Fruit fly (Drosophila melanogaster) whole organism, embryonic: Measurements from ENCODE around the gene Miga.
A peak's percentile ranks its signal among the peaks of the same experiment; 100 is the strongest.

Source experiments
- BEAF-32 ChIP-seq: fragments of 200-800 bp; sonication (Bioruptor generic); optimal IDR thresholded peaks from 3 replicates; lab custom pipeline; 2017; ENCODE audit warnings: missing biosample characterization, missing genetic modification characterization, mild to moderate bottlenecking, moderate library complexity, missing genetic modification reagents
- CG10274 ChIP-seq: fragments of 200-800 bp; sonication (Bioruptor generic); optimal IDR thresholded peaks from 3 replicates; lab custom pipeline; 2017; ENCODE audit warnings: missing biosample characterization, mild to moderate bottlenecking, missing genetic modification characterization
- CG10979 ChIP-seq: fragments of 200-800 bp; sonication (Bioruptor generic); optimal IDR thresholded peaks from 2 replicates; lab custom pipeline; 2018; ENCODE audit warnings: missing biosample characterization, mild to moderate bottlenecking, missing genetic modification characterization, moderate library complexity
- CG11456 ChIP-seq: fragments of 200-800 bp; sonication (Bioruptor generic); IDR thresholded peaks from 3 replicates; pipeline ENCODE4 v1.3.6; 2022; ENCODE audit warnings: missing biosample characterization, missing genetic modification characterization
- CG13424 ChIP-seq: fragments of 200-800 bp; sonication (Bioruptor generic); optimal IDR thresholded peaks from 2 replicates; lab custom pipeline; 2019; ENCODE audit warnings: missing biosample characterization, mild to moderate bottlenecking, missing genetic modification characterization, moderate library complexity
- CG15479 ChIP-seq: fragments of 200-800 bp; sonication (Bioruptor generic); optimal IDR thresholded peaks from 3 replicates; lab custom pipeline; 2019; ENCODE audit warnings: missing biosample characterization, mild to moderate bottlenecking, missing genetic modification characterization, moderate library complexity
- CG15696 ChIP-seq: fragments of 200-800 bp; sonication (Bioruptor generic); optimal IDR thresholded peaks from 2 replicates; lab custom pipeline; 2019; ENCODE audit warnings: missing biosample characterization, mild to moderate bottlenecking, missing genetic modification characterization, moderate library complexity
- CG2678 ChIP-seq: fragments of 200-800 bp; sonication (Bioruptor generic); optimal IDR thresholded peaks from 3 replicates; lab custom pipeline; 2019; ENCODE audit warnings: missing biosample characterization, mild to moderate bottlenecking, missing genetic modification characterization, moderate library complexity
- CG30020 ChIP-seq: fragments of 200-800 bp; optimal IDR thresholded peaks from 2 replicates; lab custom pipeline; 2019; ENCODE audit warnings: missing biosample characterization, mild to moderate bottlenecking, missing genetic modification characterization, moderate library complexity
- CG30431 ChIP-seq: fragments of 200-800 bp; sonication (Bioruptor generic); optimal IDR thresholded peaks from 2 replicates; lab custom pipeline; 2017; ENCODE audit warnings: missing biosample characterization, missing genetic modification characterization
- CG4404 ChIP-seq: fragments of 200-800 bp; sonication (Bioruptor generic); IDR thresholded peaks from 2 replicates; pipeline ENCODE4 v1.3.6; 2022; ENCODE audit warnings: missing biosample characterization, missing genetic modification characterization
- CG5180 ChIP-seq: fragments of 200-800 bp; sonication (Bioruptor generic); optimal IDR thresholded peaks from 3 replicates; lab custom pipeline; 2017; ENCODE audit warnings: missing biosample characterization, missing genetic modification characterization, mild to moderate bottlenecking, moderate library complexity, missing genetic modification reagents
- CG6254 ChIP-seq: fragments of 200-800 bp; sonication (Bioruptor generic); optimal IDR thresholded peaks from 3 replicates; lab custom pipeline; 2017; ENCODE audit warnings: mild to moderate bottlenecking, missing biosample characterization, missing genetic modification reagents, missing genetic modification characterization
- CG7372 ChIP-seq: fragments of 200-800 bp; sonication (Bioruptor generic); IDR thresholded peaks from 2 replicates; pipeline ENCODE4 v1.3.6; 2022; ENCODE audit warnings: missing biosample characterization, missing genetic modification characterization
- CG8765 ChIP-seq: fragments of 200-800 bp; sonication (Bioruptor generic); IDR thresholded peaks from 2 replicates; pipeline ENCODE4 v1.3.6; 2022; ENCODE audit warnings: missing biosample characterization, missing genetic modification characterization
- D19B ChIP-seq: fragments of 200-800 bp; sonication (Bioruptor generic); optimal IDR thresholded peaks from 2 replicates; lab custom pipeline; 2017; ENCODE audit warnings: missing biosample characterization, mild to moderate bottlenecking, missing genetic modification characterization
- Eip74EF ChIP-seq, 2 experiments: fragments of 200-800 bp in 1 of 2; fragments of >200 bp in 1 of 2; sonication (Bioruptor generic) in 1 of 2; optimal IDR thresholded peaks; 2 replicates each; lab custom pipeline; 2017 to 2019; ENCODE audit warnings: missing biosample characterization in 2 of 2, missing genetic modification characterization in 2 of 2, mild to moderate bottlenecking in 1 of 2, moderate library complexity in 1 of 2
- Ets65A ChIP-seq: fragments of 200-800 bp; sonication (Bioruptor generic); peaks from one replicate; lab custom pipeline; 2016; ENCODE audit warnings: missing biosample characterization, missing genetic modification characterization
- HLH54F ChIP-seq: fragments of 200-800 bp; sonication (Bioruptor generic); optimal IDR thresholded peaks from 3 replicates; lab custom pipeline; 2016; ENCODE audit warnings: missing biosample characterization, missing genetic modification characterization
- Rx ChIP-seq: fragments of 200-800 bp; sonication (Bioruptor generic); IDR thresholded peaks from 2 replicates; pipeline ENCODE4 v1.3.6; 2022; ENCODE audit warnings: missing biosample characterization, missing genetic modification characterization
- Trl ChIP-seq, 3 experiments: fragments of >200 bp in 2 of 3; fragments of 200-800 bp in 1 of 3; sonication (Bioruptor generic) in 1 of 3; optimal IDR thresholded peaks; 2 replicates in 1 of 3; 3 replicates in 2 of 3; lab custom pipeline; 2016 to 2017; ENCODE audit warnings: missing biosample characterization in 1 of 3, missing genetic modification characterization in 1 of 3
- Xrp1 ChIP-seq: fragments of 200-800 bp; sonication (Bioruptor generic); IDR thresholded peaks from 2 replicates; pipeline ENCODE4 v1.3.6; 2022; ENCODE audit warnings: missing biosample characterization, missing genetic modification characterization
- ara ChIP-seq: fragments of 200-800 bp; sonication (Bioruptor generic); IDR thresholded peaks from 2 replicates; pipeline ENCODE4 v1.3.6; 2022; ENCODE audit warnings: missing biosample characterization, missing genetic modification characterization
- chm ChIP-seq: fragments of 200-800 bp; sonication (Bioruptor generic); IDR thresholded peaks from 2 replicates; pipeline ENCODE4 v1.3.6; 2022; ENCODE audit warnings: missing biosample characterization, missing genetic modification characterization
- croc ChIP-seq: fragments of 200-800 bp; sonication (Bioruptor generic); conservative IDR thresholded peaks from 3 replicates; pipeline ENCODE4 v1.3.6; 2022; ENCODE audit warnings: missing biosample characterization, missing genetic modification characterization
- dmrt11E ChIP-seq: fragments of 200-800 bp; sonication (Bioruptor generic); optimal IDR thresholded peaks from 3 replicates; lab custom pipeline; 2018; ENCODE audit warnings: missing biosample characterization, mild to moderate bottlenecking, missing genetic modification characterization, moderate library complexity
- fd102C ChIP-seq: fragments of 200-800 bp; sonication (Bioruptor generic); optimal IDR thresholded peaks from 2 replicates; lab custom pipeline; 2018; ENCODE audit warnings: missing biosample characterization, mild to moderate bottlenecking, missing genetic modification characterization, moderate library complexity
- gcm ChIP-seq: fragments of 200-800 bp; sonication (Bioruptor generic); optimal IDR thresholded peaks from 2 replicates; lab custom pipeline; 2019; ENCODE audit warnings: missing biosample characterization, mild to moderate bottlenecking, missing genetic modification characterization, moderate library complexity
- kay ChIP-seq: fragments of 200-800 bp; sonication (Bioruptor generic); optimal IDR thresholded peaks from 2 replicates; lab custom pipeline; 2016; ENCODE audit warnings: missing biosample characterization, missing genetic modification characterization
- lilli ChIP-seq: fragments of 200-800 bp; sonication (Bioruptor generic); optimal IDR thresholded peaks from 3 replicates; lab custom pipeline; 2016; ENCODE audit warnings: missing biosample characterization, missing genetic modification characterization
- pan ChIP-seq, 4 experiments: fragments of >200 bp in 3 of 4; fragments of 200-800 bp in 1 of 4; sonication (Bioruptor generic) in 1 of 4; optimal IDR thresholded peaks in 3 of 4; IDR thresholded peaks in 1 of 4; 2 replicates each; pipeline versions ENCODE4 v1.3.6 to Lab custom; 2017 to 2022; ENCODE audit warnings: missing biosample characterization in 2 of 4, missing genetic modification characterization in 2 of 4, mixed read lengths in 1 of 4
- phol ChIP-seq: fragments of 200-800 bp; sonication (Bioruptor generic); optimal IDR thresholded peaks from 3 replicates; lab custom pipeline; 2018; ENCODE audit warnings: missing biosample characterization, mild to moderate bottlenecking, missing genetic modification characterization, moderate library complexity
- prd ChIP-seq, 3 experiments: fragments of >200 bp in 2 of 3; fragments of 200-800 bp in 1 of 3; sonication (Bioruptor generic) in 1 of 3; optimal IDR thresholded peaks in 2 of 3; IDR thresholded peaks in 1 of 3; 2 replicates in 2 of 3; 3 replicates in 1 of 3; pipeline versions ENCODE4 v1.3.6 to Lab custom; 2017 to 2022; ENCODE audit warnings: missing biosample characterization in 1 of 3, missing genetic modification characterization in 1 of 3
- pzg ChIP-seq: fragments of 200-800 bp; sonication (Bioruptor generic); optimal IDR thresholded peaks from 3 replicates; lab custom pipeline; 2018; ENCODE audit warnings: missing biosample characterization, mild to moderate bottlenecking, missing genetic modification characterization, moderate library complexity
- sisA ChIP-seq: fragments of 200-800 bp; sonication (Bioruptor generic); IDR thresholded peaks from 2 replicates; pipeline ENCODE4 v1.3.6; 2022; ENCODE audit warnings: missing biosample characterization, missing genetic modification characterization
- stc ChIP-seq: fragments of 200-800 bp; sonication (Bioruptor generic); IDR thresholded peaks from 2 replicates; pipeline ENCODE4 v1.3.6; 2022; ENCODE audit warnings: missing biosample characterization, missing genetic modification characterization
- zfh1 ChIP-seq: fragments of 200-800 bp; sonication (Bioruptor generic); IDR thresholded peaks from 3 replicates; pipeline ENCODE4 v1.3.6; 2022; ENCODE audit warnings: missing biosample characterization, missing genetic modification characterization

Miga gene

DNA sequence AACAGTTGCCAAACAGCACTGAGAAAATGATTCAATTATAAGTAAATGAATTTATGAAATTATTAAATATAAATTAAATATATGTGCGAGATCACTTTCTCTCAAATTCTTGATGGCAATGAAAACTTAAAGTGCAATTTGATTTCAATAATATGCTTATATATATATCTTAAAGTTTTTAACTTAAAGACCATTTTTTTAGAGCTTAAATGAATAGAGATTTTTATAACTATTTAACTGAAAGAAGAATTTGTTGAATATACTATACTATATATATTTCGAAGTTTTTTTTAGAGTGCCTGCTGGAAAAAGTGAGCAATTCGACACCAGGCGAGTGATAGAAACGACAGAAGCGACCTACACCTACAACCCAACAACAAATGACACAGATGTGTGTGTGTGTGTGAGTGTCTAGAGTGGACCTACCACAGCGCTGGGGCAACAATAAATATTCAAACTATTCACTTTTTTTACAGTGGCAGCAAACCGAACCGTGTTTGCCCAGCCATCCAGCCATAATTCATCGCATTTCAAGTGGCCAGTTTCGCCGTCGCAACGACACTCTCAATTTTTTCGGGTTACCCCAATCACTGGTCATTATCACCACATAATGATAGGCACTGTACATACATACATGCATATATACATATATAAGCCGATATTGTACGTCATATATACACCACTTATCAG is 7.4 kb upstream of the Miga start (continued):
- peak; percentile 65 for TF ChIP-seq stc (GFP tag; lab: Robert Waterston, UW)
- no peak for TF ChIP-seq pzg (GFP tag; lab: Kevin White, UChicago)
- peak; percentile 86 for TF ChIP-seq CG10979 (tag; lab: Kevin White, UChicago)
- peak; percentile 69 for TF ChIP-seq CG13424
- peak; percentile 85 for TF ChIP-seq phol (tag; lab: Kevin White, UChicago)
- TF ChIP-seq gcm (GFP tag; lab: Kevin White, UChicago), result peak; percentile 73
- no peak for TF ChIP-seq Trl (optimal IDR thresholded peaks at IDR 0.05; lab: Kevin White, UChicago)
- no peak for TF ChIP-seq Trl (GFP tag; optimal IDR thresholded peaks at IDR 0.05; lab: Kevin White, UChicago)
- no peak for TF ChIP-seq CG15479 (GFP tag; lab: Kevin White, UChicago)
- TF ChIP-seq CG7372 (GFP tag; lab: Robert Waterston, UW), result 0 out of 2 replicates have a peak, but pooled peaks have one; percentile 8
- no peak for TF ChIP-seq HLH54F
- peak; percentile 25 for TF ChIP-seq CG6254 (GFP tag; lab: Kevin White, UChicago)
- TF ChIP-seq CG2678 (tag; lab: Kevin White, UChicago), result peak; percentile 75
- 0 out of 2 replicates have a peak, but pooled peaks have one; percentile 51 for TF ChIP-seq chm (GFP tag; lab: Robert Waterston, UW)
- TF ChIP-seq kay (GFP tag; lab: Kevin White, UChicago), result no peak
- TF ChIP-seq Eip74EF (GFP tag; optimal IDR thresholded peaks at IDR 0.05; lab: Kevin White, UChicago), result no peak
- no peak for TF ChIP-seq CG11456 (GFP tag; lab: Robert Waterston, UW)
- TF ChIP-seq sisA, result peak; percentile 23; the same call in 1 of the 2 replicates
- TF ChIP-seq CG10274 (GFP tag; lab: Kevin White, UChicago), result no peak

DNA sequence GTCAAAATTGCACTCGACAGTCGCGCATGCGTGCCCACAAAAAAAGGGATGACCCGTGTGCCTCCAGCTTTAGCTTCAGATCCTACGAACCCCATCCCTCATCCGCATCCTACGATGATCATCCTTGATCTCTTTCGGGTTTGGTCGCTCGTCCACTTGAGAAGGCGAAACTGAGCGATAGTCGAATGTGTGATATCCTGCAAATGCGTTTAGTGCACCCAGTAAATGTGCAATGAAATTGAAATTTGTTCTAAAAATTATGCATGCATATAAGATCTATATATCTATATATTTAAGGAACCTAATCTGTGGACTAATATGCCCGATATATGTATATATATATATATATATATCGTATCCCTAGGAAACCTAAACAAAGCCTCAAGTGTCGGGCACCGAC is 6.7 kb upstream of the Miga start:
- TF ChIP-seq CG8765 (GFP tag; lab: Robert Waterston, UW) (peak; percentile 68), dmrt11E (tag; lab: Kevin White, UChicago) (peak; percentile 27), zfh1 (GFP tag; lab: Robert Waterston, UW) (peak; percentile 52; the same call in 2 of the 3 replicates), CG5180 (no peak), pan (optimal IDR thresholded peaks at IDR 0.05; lab: Kevin White, UChicago) (peak in 1 of 2 experiments; percentile 39), pan (GFP tag; optimal IDR thresholded peaks at IDR 0.05 in 1 of 2, IDR thresholded peaks at IDR 0.05 in 1 of 2) (no peak), lilli (GFP tag; lab: Kevin White, UChicago) (no peak), fd102C (GFP tag; lab: Kevin White, UChicago) (peak; percentile 63), croc (GFP tag; lab: Robert Waterston, UW) (0 out of 3 replicates have a peak, but pooled peaks have one; percentile 14), CG30431 (GFP tag; lab: Kevin White, UChicago) (peak; percentile 25), BEAF-32 (GFP tag; lab: Kevin White, UChicago) (no peak), CG15479 (GFP tag; lab: Kevin White, UChicago) (no peak), D19B (GFP tag; lab: Kevin White, UChicago) (peak; percentile 37), ara (GFP tag; lab: Robert Waterston, UW) (no peak), Ets65A (GFP tag; lab: Kevin White, UChicago) (peak; percentile 18), Xrp1 (GFP tag; lab: Robert Waterston, UW) (peak; percentile 28; the same call in 1 of the 2 replicates), prd (optimal IDR thresholded peaks at IDR 0.05; lab: Kevin White, UChicago) (no peak), prd (GFP tag; IDR thresholded peaks at IDR 0.05; lab: Robert Waterston, UW) (peak; percentile 63; the same call in 2 of the 3 replicates), CG30020 (tag; lab: Kevin White, UChicago) (no peak), CG4404 (GFP tag; lab: Robert Waterston, UW) (peak; percentile 71), CG15696 (tag; lab: Kevin White, UChicago) (peak; percentile 70), Rx (peak; percentile 6; the same call in 1 of the 2 replicates)
